Fruit fly (Drosophila melanogaster) whole organism, prepupa: ENCODE data around the gene CG33523.

Source experiments
- Blimp-1 ChIP-seq: fragments of 200-800 bp; sonication (Bioruptor generic); optimal IDR thresholded peaks from 3 replicates; lab custom pipeline; 2017; ENCODE audit warnings: missing biosample characterization, missing genetic modification characterization, mild to moderate bottlenecking, moderate library complexity, missing genetic modification reagents
- CG10631 ChIP-seq: fragments of 200-800 bp; sonication (Bioruptor generic); optimal IDR thresholded peaks from 2 replicates; lab custom pipeline; 2016; ENCODE audit warnings: missing biosample characterization, missing genetic modification characterization
- CG10669 ChIP-seq: fragments of 200-800 bp; sonication (Bioruptor generic); optimal IDR thresholded peaks from 3 replicates; lab custom pipeline; 2018; ENCODE audit warnings: missing biosample characterization, mild to moderate bottlenecking, missing genetic modification characterization, moderate library complexity
- CG11294 ChIP-seq: fragments of 200-800 bp; sonication (Bioruptor generic); IDR thresholded peaks from 2 replicates; pipeline ENCODE4 v1.3.6; 2022; ENCODE audit warnings: missing biosample characterization, missing genetic modification characterization
- CG11762 ChIP-seq: fragments of 200-800 bp; sonication (Bioruptor generic); optimal IDR thresholded peaks from 3 replicates; lab custom pipeline; 2016; ENCODE audit warnings: missing biosample characterization, missing genetic modification characterization; ENCODE audit not compliant: insufficient read depth
- CG15336 ChIP-seq: fragments of 200-800 bp; sonication (Bioruptor generic); IDR thresholded peaks from 2 replicates; pipeline ENCODE4 v1.3.6; 2022; ENCODE audit warnings: missing biosample characterization, missing genetic modification characterization
- CG1621 ChIP-seq: fragments of 200-800 bp; sonication (Bioruptor generic); optimal IDR thresholded peaks from 3 replicates; lab custom pipeline; 2018; ENCODE audit warnings: missing biosample characterization, mild to moderate bottlenecking, missing genetic modification characterization
- CG3032 ChIP-seq: fragments of 200-800 bp; optimal IDR thresholded peaks from 2 replicates; lab custom pipeline; 2019; ENCODE audit warnings: missing biosample characterization, mild to moderate bottlenecking, missing genetic modification characterization, moderate library complexity
- CG31627 ChIP-seq: fragments of 200-800 bp; sonication (Bioruptor generic); optimal IDR thresholded peaks from 3 replicates; lab custom pipeline; 2016; ENCODE audit warnings: missing biosample characterization, missing genetic modification characterization
- CG32006 ChIP-seq: fragments of 200-800 bp; sonication (Bioruptor generic); optimal IDR thresholded peaks from 3 replicates; lab custom pipeline; 2017; ENCODE audit warnings: missing biosample characterization, mild to moderate bottlenecking, missing genetic modification characterization
- CG4318 ChIP-seq: fragments of 200-800 bp; sonication (Bioruptor generic); optimal IDR thresholded peaks from 3 replicates; lab custom pipeline; 2017; ENCODE audit warnings: missing biosample characterization, mild to moderate bottlenecking, missing genetic modification characterization
- CG6276 ChIP-seq: fragments of 200-800 bp; sonication (Bioruptor generic); optimal IDR thresholded peaks from 2 replicates; lab custom pipeline; 2017; ENCODE audit warnings: missing biosample characterization, mild to moderate bottlenecking, missing genetic modification characterization
- CG6808 ChIP-seq: fragments of 200-800 bp; sonication (Bioruptor generic); optimal IDR thresholded peaks from 3 replicates; lab custom pipeline; 2017; ENCODE audit warnings: missing biosample characterization, missing genetic modification characterization, mild to moderate bottlenecking, moderate library complexity, missing genetic modification reagents
- CG8119 ChIP-seq: fragments of 200-800 bp; sonication (Bioruptor generic); IDR thresholded peaks from 3 replicates; pipeline ENCODE4 v1.3.6; 2022; ENCODE audit warnings: missing biosample characterization, missing genetic modification characterization
- CG8319 ChIP-seq: fragments of 200-800 bp; sonication (Bioruptor generic); optimal IDR thresholded peaks from 3 replicates; lab custom pipeline; 2016; ENCODE audit warnings: missing biosample characterization, missing genetic modification characterization
- CG9139 ChIP-seq: fragments of 200-800 bp; sonication (Bioruptor generic); optimal IDR thresholded peaks from 3 replicates; lab custom pipeline; 2017; ENCODE audit warnings: missing biosample characterization, mild to moderate bottlenecking, missing genetic modification characterization
- Eip78C ChIP-seq: fragments of 200-800 bp; sonication (Bioruptor generic); peaks from one replicate; lab custom pipeline; 2016; ENCODE audit warnings: missing biosample characterization, missing genetic modification characterization
- Eip93F ChIP-seq: fragments of 200-800 bp; sonication (Bioruptor generic); optimal IDR thresholded peaks from 2 replicates; lab custom pipeline; 2016; ENCODE audit warnings: missing biosample characterization, mild to moderate bottlenecking, missing genetic modification characterization
- Ets21C ChIP-seq: fragments of 200-800 bp; sonication (Bioruptor generic); optimal IDR thresholded peaks from 3 replicates; lab custom pipeline; 2016; ENCODE audit warnings: missing biosample characterization, missing genetic modification characterization
- Gug ChIP-seq: fragments of 200-800 bp; sonication (Bioruptor generic); IDR thresholded peaks from 2 replicates; pipeline ENCODE4 v1.3.6; 2022; ENCODE audit warnings: missing biosample characterization, missing genetic modification characterization
- Hr38 ChIP-seq: sonication (Bioruptor generic); optimal IDR thresholded peaks from 2 replicates; lab custom pipeline; 2016; ENCODE audit warnings: missing biosample characterization, missing genetic modification characterization
- Lpt ChIP-seq: fragments of 200-800 bp; sonication (Bioruptor generic); optimal IDR thresholded peaks from 3 replicates; lab custom pipeline; 2016; ENCODE audit warnings: missing biosample characterization, missing genetic modification characterization
- Met ChIP-seq: fragments of 200-800 bp; sonication (Bioruptor generic); optimal IDR thresholded peaks from 3 replicates; lab custom pipeline; 2016; ENCODE audit warnings: missing biosample characterization, missing genetic modification characterization
- Sox14 ChIP-seq: fragments of 200-800 bp; sonication (Bioruptor generic); optimal IDR thresholded peaks from 3 replicates; lab custom pipeline; 2016; ENCODE audit warnings: missing biosample characterization, missing genetic modification characterization
- Sox15 ChIP-seq: fragments of 200-800 bp; sonication (Bioruptor generic); optimal IDR thresholded peaks from 3 replicates; lab custom pipeline; 2016; ENCODE audit warnings: missing biosample characterization, missing genetic modification characterization
- acj6 ChIP-seq: fragments of 200-800 bp; sonication (Bioruptor generic); optimal IDR thresholded peaks from 3 replicates; lab custom pipeline; 2016; ENCODE audit warnings: missing biosample characterization, missing genetic modification characterization
- cyc ChIP-seq: fragments of 200-800 bp; sonication (Bioruptor generic); optimal IDR thresholded peaks from 3 replicates; lab custom pipeline; 2016; ENCODE audit warnings: missing biosample characterization, missing genetic modification characterization
- dac ChIP-seq: fragments of 200-800 bp; sonication (Bioruptor generic); optimal IDR thresholded peaks from 2 replicates; lab custom pipeline; 2017; ENCODE audit warnings: missing biosample characterization, mild to moderate bottlenecking, missing genetic modification characterization
- esn ChIP-seq: fragments of 200-800 bp; sonication (Bioruptor generic); optimal IDR thresholded peaks from 2 replicates; lab custom pipeline; 2016; ENCODE audit warnings: missing biosample characterization, mild to moderate bottlenecking, missing genetic modification characterization, moderate library complexity
- fd59A ChIP-seq: fragments of 200-800 bp; sonication (Bioruptor generic); optimal IDR thresholded peaks from 2 replicates; lab custom pipeline; 2017; ENCODE audit warnings: missing biosample characterization, mild to moderate bottlenecking, missing genetic modification characterization, missing genetic modification reagents
- fd85E ChIP-seq: fragments of 200-800 bp; sonication (Bioruptor generic); optimal IDR thresholded peaks from 3 replicates; lab custom pipeline; 2016; ENCODE audit warnings: missing biosample characterization, missing genetic modification characterization
- fkh ChIP-seq: fragments of 200-800 bp; sonication (Bioruptor generic); optimal IDR thresholded peaks from 3 replicates; lab custom pipeline; 2017; ENCODE audit warnings: missing biosample characterization, mild to moderate bottlenecking, missing genetic modification characterization, moderate library complexity
- net ChIP-seq: fragments of 200-800 bp; sonication (Bioruptor generic); optimal IDR thresholded peaks from 3 replicates; lab custom pipeline; 2016; ENCODE audit warnings: missing biosample characterization, missing genetic modification characterization
- pdm3 ChIP-seq: fragments of 200-800 bp; sonication (Bioruptor generic); optimal IDR thresholded peaks from 3 replicates; lab custom pipeline; 2016; ENCODE audit warnings: missing biosample characterization, missing genetic modification characterization
- salr ChIP-seq, 2 experiments: fragments of 200-800 bp; sonication (Bioruptor generic); optimal IDR thresholded peaks; 3 replicates each; lab custom pipeline; 2016 to 2018; ENCODE audit warnings: missing biosample characterization in 2 of 2, missing genetic modification characterization in 2 of 2, mild to moderate bottlenecking in 1 of 2
- spab ChIP-seq: fragments of 200-800 bp; sonication (Bioruptor generic); optimal IDR thresholded peaks from 2 replicates; lab custom pipeline; 2017; ENCODE audit warnings: missing biosample characterization, mild to moderate bottlenecking, missing genetic modification characterization, missing genetic modification reagents
- svp ChIP-seq: fragments of 200-800 bp; sonication (Bioruptor generic); peaks from one replicate; lab custom pipeline; 2016; ENCODE audit warnings: missing biosample characterization, missing genetic modification characterization
- vri ChIP-seq: fragments of 200-800 bp; sonication (Bioruptor generic); optimal IDR thresholded peaks from 3 replicates; lab custom pipeline; 2016; ENCODE audit warnings: missing biosample characterization, mild to moderate bottlenecking, missing genetic modification characterization

Gene CG33523

dm6 chr3L:5897228-5897688 lies 26.4 kb upstream of the CG33523 start, which contains the start of the genes PolE2 and CG5592:
TSS of gene PolE2 (minus strand) at chr3L:5897435.
TSS of gene CG5592 (plus strand) at chr3L:5897638.
- TF ChIP-seq fd59A (GFP tag; lab: Kevin White, UChicago), result no peak

dm6 chr3L:5899305-5899704 lies 24.4 kb upstream of the CG33523 start, which contains the start of gene CG32409:
TSS of gene CG32409 (plus strand) at chr3L:5899528.
- TF ChIP-seq Eip93F (GFP tag; lab: Kevin White, UChicago) (no peak), CG4318 (GFP tag; lab: Kevin White, UChicago) (no peak), pdm3 (no peak), esn (GFP tag; lab: Kevin White, UChicago) (no peak), Sox15 (no peak), Hr38 (GFP tag; lab: Kevin White, UChicago) (no peak), Eip78C (GFP tag; lab: Kevin White, UChicago) (no peak), Sox14 (no peak), fd59A (GFP tag; lab: Kevin White, UChicago) (no peak), dac (GFP tag; lab: Kevin White, UChicago) (no peak), Met (GFP tag; lab: Kevin White, UChicago) (no peak), Blimp-1 (GFP tag; lab: Kevin White, UChicago) (no peak), CG6808 (no peak), CG31627 (GFP tag; lab: Kevin White, UChicago) (no peak), Gug (GFP tag; lab: Robert Waterston, UW) (no peak), acj6 (GFP tag; lab: Kevin White, UChicago) (no peak), Lpt (GFP tag; lab: Kevin White, UChicago) (no peak), net (GFP tag; lab: Kevin White, UChicago) (no peak), CG11762 (GFP tag; lab: Kevin White, UChicago) (no peak), salr (GFP tag; optimal IDR thresholded peaks at IDR 0.05; lab: Kevin White, UChicago) (no peak)

- TF ChIP-seq CG4318 (GFP tag; lab: Kevin White, UChicago), result no peak
- peak; percentile 54 for TF ChIP-seq CG1621 (tag; lab: Kevin White, UChicago)
- peak; percentile 15; the same call in 1 of the 2 replicates for TF ChIP-seq CG15336 (GFP tag; lab: Robert Waterston, UW)
- peak; percentile 58 for TF ChIP-seq Eip78C (GFP tag; lab: Kevin White, UChicago)
Observed at dm6 chr3L:5902189-5902765, 21.4 kb upstream of the CG33523 start, which contains the start of gene QC. TSS of gene QC (minus strand) at chr3L:5902456.

dm6 chr3L:5903955-5904354 lies 19.7 kb upstream of the CG33523 start, which contains the start of gene CG32413:
TSS of gene CG32413 (minus strand) at chr3L:5904055.
- no peak for TF ChIP-seq fd85E (GFP tag; lab: Kevin White, UChicago)
- no peak for TF ChIP-seq fkh (GFP tag; lab: Kevin White, UChicago)
- TF ChIP-seq Lpt (GFP tag; lab: Kevin White, UChicago), result no peak
- no peak for TF ChIP-seq CG11294 (GFP tag; lab: Robert Waterston, UW)
- no peak for TF ChIP-seq CG6276 (GFP tag; lab: Kevin White, UChicago)
- no peak for TF ChIP-seq CG10631 (GFP tag; lab: Kevin White, UChicago)
- TF ChIP-seq CG3032, result no peak
- no peak for TF ChIP-seq CG9139
- TF ChIP-seq acj6 (GFP tag; lab: Kevin White, UChicago), result no peak
- TF ChIP-seq cyc (GFP tag; lab: Kevin White, UChicago), result no peak
- no peak for TF ChIP-seq vri
- TF ChIP-seq pdm3, result no peak
- TF ChIP-seq CG10669, result no peak
- no peak for TF ChIP-seq CG8119 (GFP tag; lab: Robert Waterston, UW)
- no peak for TF ChIP-seq CG32006 (GFP tag; lab: Kevin White, UChicago)
- TF ChIP-seq spab (GFP tag; lab: Kevin White, UChicago), result no peak
- no peak for TF ChIP-seq CG8319 (GFP tag; lab: Kevin White, UChicago)
- TF ChIP-seq Ets21C (GFP tag; lab: Kevin White, UChicago), result no peak
- TF ChIP-seq svp (GFP tag; lab: Kevin White, UChicago), result no peak
- TF ChIP-seq, all 60 proteins: peak for 0
